Fruit fly (Drosophila melanogaster) whole organism, embryonic: ENCODE data around the gene mxt.

ENCODE experiments used
- Abd-B ChIP-seq: fragments of 200-800 bp; sonication (Bioruptor generic); optimal IDR thresholded peaks from 2 replicates; lab custom pipeline; 2018; ENCODE audit warnings: missing biosample characterization, mild to moderate bottlenecking, missing genetic modification characterization, moderate library complexity
- Atf6 ChIP-seq: fragments of 200-800 bp; sonication (Bioruptor generic); IDR thresholded peaks from 2 replicates; pipeline ENCODE4 v1.3.6; 2022; ENCODE audit warnings: missing biosample characterization, missing genetic modification characterization
- B-H1 ChIP-seq: fragments of 200-800 bp; sonication (Bioruptor generic); IDR thresholded peaks from 3 replicates; pipeline ENCODE4 v1.3.6; 2022; ENCODE audit warnings: missing biosample characterization, missing genetic modification characterization
- CG14014 ChIP-seq: fragments of 200-800 bp; sonication (Bioruptor generic); IDR thresholded peaks from 2 replicates; pipeline ENCODE4 v1.3.6; 2022; ENCODE audit warnings: missing biosample characterization, missing genetic modification characterization
- CG14050 ChIP-seq: fragments of 200-800 bp; sonication (Bioruptor generic); IDR thresholded peaks from 3 replicates; pipeline ENCODE4 v1.3.6; 2022; ENCODE audit warnings: missing biosample characterization, missing genetic modification characterization
- CG14441 ChIP-seq: fragments of 200-800 bp; sonication (Bioruptor generic); IDR thresholded peaks from 2 replicates; pipeline ENCODE4 v1.3.6; 2022; ENCODE audit warnings: missing biosample characterization, missing genetic modification characterization
- CG1529 ChIP-seq: fragments of 200-800 bp; sonication (Bioruptor generic); optimal IDR thresholded peaks from 3 replicates; lab custom pipeline; 2018; ENCODE audit warnings: missing biosample characterization, missing genetic modification characterization
- CG15479 ChIP-seq: fragments of 200-800 bp; sonication (Bioruptor generic); optimal IDR thresholded peaks from 3 replicates; lab custom pipeline; 2019; ENCODE audit warnings: missing biosample characterization, mild to moderate bottlenecking, missing genetic modification characterization, moderate library complexity
- CG2889 ChIP-seq: fragments of 200-800 bp; sonication (Bioruptor generic); IDR thresholded peaks from 3 replicates; pipeline ENCODE4 v1.3.6; 2022; ENCODE audit warnings: missing biosample characterization, missing genetic modification characterization
- CG43689 ChIP-seq: fragments of 200-800 bp; sonication (Bioruptor generic); IDR thresholded peaks from 2 replicates; pipeline ENCODE4 v1.3.6; 2022; ENCODE audit warnings: missing biosample characterization, missing genetic modification characterization
- CG5180 ChIP-seq: fragments of 200-800 bp; sonication (Bioruptor generic); optimal IDR thresholded peaks from 3 replicates; lab custom pipeline; 2017; ENCODE audit warnings: missing biosample characterization, missing genetic modification characterization, mild to moderate bottlenecking, moderate library complexity, missing genetic modification reagents
- CG5953 ChIP-seq: fragments of 200-800 bp; sonication (Bioruptor generic); IDR thresholded peaks from 2 replicates; pipeline ENCODE4 v1.3.6; 2022; ENCODE audit warnings: missing biosample characterization, missing genetic modification characterization
- CG6813 ChIP-seq: fragments of 200-800 bp; sonication (Bioruptor generic); optimal IDR thresholded peaks from 2 replicates; lab custom pipeline; 2017; ENCODE audit warnings: missing biosample characterization, missing genetic modification characterization, mild to moderate bottlenecking, moderate library complexity, missing genetic modification reagents
- CG7357 ChIP-seq: fragments of 200-800 bp; sonication (Bioruptor generic); IDR thresholded peaks from 3 replicates; pipeline ENCODE4 v1.3.6; 2022; ENCODE audit warnings: missing biosample characterization, missing genetic modification characterization
- CG8281 ChIP-seq: fragments of 200-800 bp; sonication (Bioruptor generic); optimal IDR thresholded peaks from 2 replicates; lab custom pipeline; 2018; ENCODE audit warnings: missing biosample characterization, mild to moderate bottlenecking, missing genetic modification characterization, moderate library complexity
- CG9609 ChIP-seq: fragments of 200-800 bp; sonication (Bioruptor generic); optimal IDR thresholded peaks from 3 replicates; lab custom pipeline; 2016; ENCODE audit warnings: missing biosample characterization, missing genetic modification characterization
- CG9932 ChIP-seq: fragments of 200-800 bp; sonication (Bioruptor generic); IDR thresholded peaks from 2 replicates; pipeline ENCODE4 v1.3.6; 2022; ENCODE audit warnings: missing biosample characterization, missing genetic modification characterization
- H2.0 ChIP-seq: fragments of 200-800 bp; sonication (Bioruptor generic); IDR thresholded peaks from 2 replicates; pipeline ENCODE4 v1.3.6; 2022; ENCODE audit warnings: missing biosample characterization, missing genetic modification characterization
- Hey ChIP-seq: fragments of 200-800 bp; sonication (Bioruptor generic); optimal IDR thresholded peaks from 3 replicates; lab custom pipeline; 2018; ENCODE audit warnings: missing biosample characterization, mild to moderate bottlenecking, missing genetic modification characterization
- Hr51 ChIP-seq, 2 experiments: fragments of 200-800 bp; sonication (Bioruptor generic); optimal IDR thresholded peaks; 2 replicates in 1 of 2; 3 replicates in 1 of 2; lab custom pipeline; 2016 to 2018; ENCODE audit warnings: missing biosample characterization in 2 of 2, missing genetic modification characterization in 2 of 2, mild to moderate bottlenecking in 1 of 2, moderate library complexity in 1 of 2
- Opbp ChIP-seq: fragments of 200-800 bp; sonication (Bioruptor generic); IDR thresholded peaks from 3 replicates; pipeline ENCODE4 v1.3.6; 2022; ENCODE audit warnings: missing biosample characterization, missing genetic modification characterization; ENCODE audit not compliant: partially characterized antibody
- Sry-δ ChIP-seq: fragments of 200-800 bp; sonication (Bioruptor generic); optimal IDR thresholded peaks from 2 replicates; lab custom pipeline; 2016; ENCODE audit warnings: missing biosample characterization, missing genetic modification characterization
- amos ChIP-seq: fragments of 200-800 bp; sonication (Bioruptor generic); IDR thresholded peaks from 2 replicates; pipeline ENCODE4 v1.3.6; 2022; ENCODE audit warnings: missing biosample characterization, missing genetic modification characterization; ENCODE audit not compliant: partially characterized antibody
- bbx ChIP-seq: fragments of 200-800 bp; sonication (Bioruptor generic); IDR thresholded peaks from 2 replicates; pipeline ENCODE4 v1.3.6; 2022; ENCODE audit warnings: missing biosample characterization, missing genetic modification characterization; ENCODE audit not compliant: partially characterized antibody
- bigmax ChIP-seq: fragments of 200-800 bp; sonication (Bioruptor generic); optimal IDR thresholded peaks from 2 replicates; lab custom pipeline; 2018; ENCODE audit warnings: missing biosample characterization, mild to moderate bottlenecking, missing genetic modification characterization
- bsh ChIP-seq, 2 experiments: fragments of 200-800 bp; sonication (Bioruptor generic); optimal IDR thresholded peaks; 2 replicates each; lab custom pipeline; 2017 to 2018; ENCODE audit warnings: mild to moderate bottlenecking in 2 of 2, missing biosample characterization in 2 of 2, missing genetic modification characterization in 2 of 2, moderate library complexity in 1 of 2
- btn ChIP-seq: fragments of 200-800 bp; sonication (Bioruptor generic); optimal IDR thresholded peaks from 2 replicates; lab custom pipeline; 2016; ENCODE audit warnings: missing biosample characterization, missing genetic modification characterization
- crp ChIP-seq, 2 experiments: fragments of 200-800 bp; sonication (Bioruptor generic); optimal IDR thresholded peaks; 2 replicates in 1 of 2; 3 replicates in 1 of 2; lab custom pipeline; 2017; ENCODE audit warnings: missing biosample characterization in 2 of 2, missing genetic modification characterization in 2 of 2, mild to moderate bottlenecking in 1 of 2, moderate library complexity in 1 of 2
- cwo ChIP-seq: fragments of 200-800 bp; sonication (Bioruptor generic); optimal IDR thresholded peaks from 3 replicates; lab custom pipeline; 2017; ENCODE audit warnings: missing biosample characterization, missing genetic modification characterization, mild to moderate bottlenecking, moderate library complexity, missing genetic modification reagents
- da ChIP-seq: fragments of 200-800 bp; sonication (Bioruptor generic); optimal IDR thresholded peaks from 2 replicates; lab custom pipeline; 2016; ENCODE audit warnings: missing biosample characterization, missing genetic modification characterization
- fd102C ChIP-seq: fragments of 200-800 bp; sonication (Bioruptor generic); optimal IDR thresholded peaks from 2 replicates; lab custom pipeline; 2018; ENCODE audit warnings: missing biosample characterization, mild to moderate bottlenecking, missing genetic modification characterization, moderate library complexity
- her ChIP-seq: fragments of 200-800 bp; sonication (Bioruptor generic); optimal IDR thresholded peaks from 2 replicates; lab custom pipeline; 2016; ENCODE audit warnings: missing biosample characterization, missing genetic modification characterization
- jumu ChIP-seq: fragments of 200-800 bp; sonication (Bioruptor generic); optimal IDR thresholded peaks from 3 replicates; lab custom pipeline; 2016; ENCODE audit warnings: missing biosample characterization, missing genetic modification characterization
- kah ChIP-seq: fragments of 200-800 bp; sonication (Bioruptor generic); optimal IDR thresholded peaks from 2 replicates; lab custom pipeline; 2018; ENCODE audit warnings: missing biosample characterization, mild to moderate bottlenecking, missing genetic modification characterization
- kni ChIP-seq: fragments of 200-800 bp; sonication (Bioruptor generic); optimal IDR thresholded peaks from 3 replicates; lab custom pipeline; 2017; ENCODE audit warnings: mild to moderate bottlenecking, missing biosample characterization, missing genetic modification reagents, missing genetic modification characterization
- lbe ChIP-seq: fragments of 200-800 bp; sonication (Bioruptor generic); optimal IDR thresholded peaks from 2 replicates; lab custom pipeline; 2016; ENCODE audit warnings: missing biosample characterization, mild to moderate bottlenecking, missing genetic modification characterization
- lola ChIP-seq, 3 experiments: fragments of >200 bp in 2 of 3; fragments of 200-800 bp in 1 of 3; sonication (Bioruptor generic) in 1 of 3; optimal IDR thresholded peaks; 2 replicates each; lab custom pipeline; 2017 to 2019; ENCODE audit warnings: missing biosample characterization in 3 of 3, missing genetic modification characterization in 3 of 3, mild to moderate bottlenecking in 1 of 3, moderate library complexity in 1 of 3
- mam ChIP-seq: fragments of 200-800 bp; sonication (Bioruptor generic); optimal IDR thresholded peaks from 3 replicates; lab custom pipeline; 2016; ENCODE audit warnings: missing biosample characterization, missing genetic modification characterization
- nau ChIP-seq: fragments of 200-800 bp; sonication (Bioruptor generic); optimal IDR thresholded peaks from 3 replicates; lab custom pipeline; 2017; ENCODE audit warnings: missing biosample characterization, mild to moderate bottlenecking, missing genetic modification characterization, missing genetic modification reagents
- nmo ChIP-seq: fragments of 200-800 bp; sonication (Bioruptor generic); optimal IDR thresholded peaks from 2 replicates; lab custom pipeline; 2018; ENCODE audit warnings: missing biosample characterization, mild to moderate bottlenecking, missing genetic modification characterization, moderate library complexity
- pfk ChIP-seq: fragments of 200-800 bp; sonication (Bioruptor generic); optimal IDR thresholded peaks from 2 replicates; lab custom pipeline; 2018; ENCODE audit warnings: missing biosample characterization, mild to moderate bottlenecking, missing genetic modification characterization, moderate library complexity
- pnt ChIP-seq: fragments of 200-800 bp; sonication (Bioruptor generic); optimal IDR thresholded peaks from 3 replicates; lab custom pipeline; 2016; ENCODE audit warnings: missing biosample characterization, missing genetic modification characterization
- prd ChIP-seq, 3 experiments: fragments of >200 bp in 2 of 3; fragments of 200-800 bp in 1 of 3; sonication (Bioruptor generic) in 1 of 3; optimal IDR thresholded peaks in 2 of 3; IDR thresholded peaks in 1 of 3; 2 replicates in 2 of 3; 3 replicates in 1 of 3; pipeline versions ENCODE4 v1.3.6 to Lab custom; 2017 to 2022; ENCODE audit warnings: missing biosample characterization in 1 of 3, missing genetic modification characterization in 1 of 3
- repo ChIP-seq: fragments of 200-800 bp; sonication (Bioruptor generic); optimal IDR thresholded peaks from 2 replicates; lab custom pipeline; 2016; ENCODE audit warnings: missing biosample characterization, missing genetic modification characterization
- scrt ChIP-seq: fragments of 200-800 bp; sonication (Bioruptor generic); optimal IDR thresholded peaks from 2 replicates; lab custom pipeline; 2018; ENCODE audit warnings: missing biosample characterization, mild to moderate bottlenecking, missing genetic modification characterization, moderate library complexity
- sd ChIP-seq: fragments of 200-800 bp; sonication (Bioruptor generic); optimal IDR thresholded peaks from 3 replicates; lab custom pipeline; 2018; ENCODE audit warnings: missing biosample characterization, mild to moderate bottlenecking, missing genetic modification characterization, moderate library complexity
- sisA ChIP-seq: fragments of 200-800 bp; sonication (Bioruptor generic); IDR thresholded peaks from 2 replicates; pipeline ENCODE4 v1.3.6; 2022; ENCODE audit warnings: missing biosample characterization, missing genetic modification characterization
- tio ChIP-seq: fragments of 200-800 bp; sonication (Bioruptor generic); optimal IDR thresholded peaks from 2 replicates; lab custom pipeline; 2017; ENCODE audit warnings: missing biosample characterization, missing genetic modification characterization, inconsistent platforms
- trh ChIP-seq: fragments of 200-800 bp; sonication (Bioruptor generic); optimal IDR thresholded peaks from 2 replicates; lab custom pipeline; 2016; ENCODE audit warnings: missing biosample characterization, missing genetic modification characterization
- tup ChIP-seq: fragments of 200-800 bp; sonication (Bioruptor generic); optimal IDR thresholded peaks from 2 replicates; lab custom pipeline; 2016; ENCODE audit warnings: missing biosample characterization, mild to moderate bottlenecking, missing genetic modification characterization, moderate library complexity

Gene mxt

dm6 chr2L:4818056-4818455 lies 29.0 kb downstream of the mxt start, which contains the start of gene CG3225 (continued):
- TF ChIP-seq CG5180 (GFP tag; lab: Kevin White, UChicago) = no peak
- TF ChIP-seq CG9609 (GFP tag; lab: Kevin White, UChicago) = no peak
- TF ChIP-seq sd = peak; percentile 100
- no peak for TF ChIP-seq btn (GFP tag; lab: Kevin White, UChicago)
- TF ChIP-seq Hr51 (GFP tag; optimal IDR thresholded peaks at IDR 0.05; lab: Kevin White, UChicago) = no peak
- no peak for TF ChIP-seq scrt
- no peak for TF ChIP-seq Atf6 (GFP tag; lab: Robert Waterston, UW)
- no peak for TF ChIP-seq CG7357 (GFP tag; lab: Robert Waterston, UW)
- TF ChIP-seq H2.0 (GFP tag; lab: Robert Waterston, UW) = no peak
- TF ChIP-seq crp (GFP tag; optimal IDR thresholded peaks at IDR 0.05; lab: Kevin White, UChicago) = peak; percentile 78 to 94
- TF ChIP-seq bsh (GFP tag; optimal IDR thresholded peaks at IDR 0.05; lab: Kevin White, UChicago) = no peak
- no peak for TF ChIP-seq CG14014
- peak; percentile 22; the same call in 1 of the 2 replicates for TF ChIP-seq bbx (GFP tag; lab: Robert Waterston, UW)
- TF ChIP-seq tio (GFP tag; lab: Kevin White, UChicago) = no peak
- no peak for TF ChIP-seq CG14050
- no peak for TF ChIP-seq bigmax (GFP tag; lab: Kevin White, UChicago)
- TF ChIP-seq CG43689 (GFP tag; lab: Robert Waterston, UW) = no peak
- no peak for TF ChIP-seq CG6813 (GFP tag; lab: Kevin White, UChicago)
- TF ChIP-seq B-H1 (GFP tag; lab: Robert Waterston, UW) = no peak
- no peak for TF ChIP-seq CG14441
- no peak for TF ChIP-seq trh (GFP tag; lab: Kevin White, UChicago)
- TF ChIP-seq sisA = no peak
- TF ChIP-seq Opbp (GFP tag; lab: Robert Waterston, UW) = 0 out of 3 replicates have a peak, but pooled peaks have one; percentile 13
- TF ChIP-seq cwo = no peak
- TF ChIP-seq CG15479 (GFP tag; lab: Kevin White, UChicago) = no peak
- TF ChIP-seq CG8281 (tag; lab: Kevin White, UChicago) = no peak
- TF ChIP-seq pnt (GFP tag; lab: Kevin White, UChicago) = no peak
- no peak for TF ChIP-seq Abd-B
- TF ChIP-seq Sry-δ (GFP tag; lab: Kevin White, UChicago) = peak; percentile 25
- no peak for TF ChIP-seq fd102C (GFP tag; lab: Kevin White, UChicago)
- no peak for TF ChIP-seq Hey (tag; lab: Kevin White, UChicago)
- no peak for TF ChIP-seq tup (GFP tag; lab: Kevin White, UChicago)
- no peak for TF ChIP-seq kni (GFP tag; lab: Kevin White, UChicago)
- TF ChIP-seq prd (optimal IDR thresholded peaks at IDR 0.05; lab: Kevin White, UChicago) = no peak
- TF ChIP-seq prd (GFP tag; IDR thresholded peaks at IDR 0.05; lab: Robert Waterston, UW) = no peak
- TF ChIP-seq nau = no peak
- no peak for TF ChIP-seq pfk (GFP tag; lab: Kevin White, UChicago)
- TF ChIP-seq her = no peak
- TF ChIP-seq kah = no peak
- no peak for TF ChIP-seq mam
- TF ChIP-seq CG9932 = no peak
- TF ChIP-seq da = no peak
- TF ChIP-seq amos (GFP tag; lab: Robert Waterston, UW) = no peak; the same call in 1 of the 2 replicates
- peak; percentile 8 for TF ChIP-seq nmo (GFP tag; lab: Kevin White, UChicago)
- TF ChIP-seq repo (GFP tag; lab: Kevin White, UChicago) = no peak
- no peak for TF ChIP-seq CG1529
- TF ChIP-seq lola (GFP tag; optimal IDR thresholded peaks at IDR 0.05; lab: Kevin White, UChicago) = no peak
- no peak for TF ChIP-seq jumu
- TF ChIP-seq CG5953 (GFP tag; lab: Robert Waterston, UW) = no peak
- no peak for TF ChIP-seq CG2889
- TF ChIP-seq lbe = no peak
